Worm (Caenorhabditis elegans) whole organism, early embryonic: Measurements from ENCODE around the gene flp-9.

Source experiments
- aly-1 ChIP-seq: sonication (generic microtip); optimal IDR thresholded peaks from 2 replicates; lab custom pipeline; 2016; ENCODE audit warnings: missing genetic modification characterization, missing compliant biosample characterization
- ama-1 ChIP-seq: fragments of 150-350 bp; optimal IDR thresholded peaks from 2 replicates; lab custom pipeline; 2014
- ceh-13 ChIP-seq: fragments of 200-800 bp; sonication (Bioruptor generic); optimal IDR thresholded peaks from 2 replicates; lab custom pipeline; 2018; ENCODE audit warnings: mild to moderate bottlenecking, missing genetic modification characterization, missing compliant biosample characterization
- ets-7 ChIP-seq: sonication (generic microtip); optimal IDR thresholded peaks from 2 replicates; lab custom pipeline; 2016; ENCODE audit warnings: missing genotype, missing genetic modification characterization, missing compliant biosample characterization
- tbx-11 ChIP-seq: fragments of 200-800 bp; sonication (Bioruptor generic); IDR thresholded peaks from 2 replicates; pipeline ENCODE4 v1.3.6; 2022; ENCODE audit warnings: missing genetic modification characterization, missing compliant biosample characterization
- tra-4 ChIP-seq: sonication (generic microtip); optimal IDR thresholded peaks from 2 replicates; lab custom pipeline; 2017; ENCODE audit warnings: missing genetic modification characterization, missing compliant biosample characterization

DNA sequence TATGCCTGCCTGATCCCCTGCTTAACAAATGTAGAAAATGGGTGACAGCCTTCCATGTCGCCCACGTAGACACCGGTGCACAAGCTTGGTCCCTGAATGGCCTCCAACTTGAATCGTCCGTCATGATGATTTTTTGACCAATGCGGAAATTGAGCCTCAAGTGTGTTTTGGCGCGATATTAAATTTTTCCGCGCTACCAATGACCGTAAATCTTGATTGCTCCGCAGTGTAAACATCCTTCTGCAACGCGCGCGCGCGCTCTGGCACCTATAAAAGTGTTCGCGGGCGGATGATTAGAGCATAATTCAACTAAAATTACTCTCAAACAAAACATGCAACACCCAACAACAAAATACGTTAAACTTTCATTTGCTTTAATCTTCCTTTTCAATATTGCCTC is 37.7 kb downstream of the flp-9 start, which contains the start of gene idpp-7:
- TF ChIP-seq ama-1 (no peak), ceh-13 (GFP tag; lab: Kevin White, UChicago) (no peak), tra-4 (tag; lab: Kevin White, UChicago) (no peak), tbx-11 (GFP tag; lab: Robert Waterston, UW) (no peak), aly-1 (no peak), ets-7 (tag; lab: Kevin White, UChicago) (no peak)
